Worm (Caenorhabditis elegans): ENCODE results near the gene ptd-2.

ce11 chrV:9262708-9263107 lies 12.7 kb downstream of the ptd-2 start:
- TF ChIP-seq efl-1 (GFP tag; optimal IDR thresholded peaks at IDR 0.05) (no peak), dpl-1 (GFP tag; optimal IDR thresholded peaks at IDR 0.05) (no peak), him-1 (tag; optimal IDR thresholded peaks at IDR 0.05) (no peak), attf-6 (GFP tag; IDR thresholded peaks at IDR 0.05) (no peak), madf-6 (GFP tag; IDR thresholded peaks at IDR 0.05) (no peak), die-1 (tag; optimal IDR thresholded peaks at IDR 0.05) (no peak), bed-1 (GFP tag; IDR thresholded peaks at IDR 0.05) (no peak), B0019.2 (GFP tag; conservative IDR thresholded peaks at IDR 0.05) (no peak), hrde-1 (tag; optimal IDR thresholded peaks at IDR 0.05; ENCODE audit: borderline replicate concordance) (no peak), nhr-80 (tag; optimal IDR thresholded peaks at IDR 0.05) (peak; percentile 10), aptf-3 (GFP tag; IDR thresholded peaks at IDR 0.05) (no peak)

Data from whole organism, young adult.